Fruit fly (Drosophila melanogaster) whole organism, embryonic: ENCODE measurements around the gene Snx6.

Source experiments
- CG4730 ChIP-seq: fragments of 200-800 bp; sonication (Bioruptor generic); IDR thresholded peaks from 2 replicates; pipeline ENCODE4 v1.3.6; 2022; ENCODE audit warnings: missing biosample characterization, missing genetic modification characterization
- CoRest ChIP-seq: fragments of 200-800 bp; sonication (Bioruptor generic); optimal IDR thresholded peaks from 3 replicates; lab custom pipeline; 2018; ENCODE audit warnings: missing biosample characterization, mild to moderate bottlenecking, missing genetic modification characterization, moderate library complexity
- Doc3 ChIP-seq: fragments of 200-800 bp; sonication (Bioruptor generic); IDR thresholded peaks from 3 replicates; pipeline ENCODE4 v1.3.6; 2022; ENCODE audit warnings: missing biosample characterization, missing genetic modification characterization; ENCODE audit not compliant: partially characterized antibody
- HLH4C ChIP-seq: fragments of 200-800 bp; sonication (Bioruptor generic); IDR thresholded peaks from 3 replicates; pipeline ENCODE4 v1.3.6; 2022; ENCODE audit warnings: missing biosample characterization, missing genetic modification characterization; ENCODE audit not compliant: partially characterized antibody
- Mad ChIP-seq: fragments of 200-800 bp; sonication (Bioruptor generic); optimal IDR thresholded peaks from 2 replicates; lab custom pipeline; 2016; ENCODE audit warnings: missing biosample characterization, missing genetic modification characterization

DNA sequence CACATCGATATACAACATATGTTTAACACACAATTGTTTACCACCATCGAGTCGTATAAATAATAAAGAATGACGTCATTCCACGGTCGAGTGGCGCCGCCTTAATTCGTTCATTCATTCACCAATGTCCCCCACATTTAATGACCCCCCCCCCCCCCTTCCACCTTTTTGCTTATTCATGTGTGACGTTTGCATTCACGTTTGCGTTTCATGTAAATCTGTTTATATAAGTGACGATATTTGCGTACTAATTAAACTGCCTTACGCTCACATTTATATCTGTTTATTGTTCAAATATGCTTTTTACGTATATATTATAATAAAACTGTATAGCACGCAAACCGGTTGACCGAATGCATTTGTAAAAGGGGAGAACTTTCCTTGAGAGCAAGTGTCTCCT lies 13.0 kb upstream of the Snx6 start:
- TF ChIP-seq CoRest (no peak), CG4730 (GFP tag; lab: Robert Waterston, UW) (no peak), HLH4C (GFP tag; lab: Robert Waterston, UW) (no peak), Doc3 (no peak), Mad (no peak)
